Fruit fly (Drosophila melanogaster): ENCODE data around the gene CG12402.
A peak's percentile ranks its signal among the peaks of the same experiment; 100 is the strongest.

Gene CG12402

dm6 chr3R:14064158-14064969 lies 43.8 kb downstream of the CG12402 start:
- TF ChIP-seq CG16813 (GFP tag; IDR thresholded peaks at IDR 0.05; ENCODE audit: partially characterized antibody) = no peak
- no peak for TF ChIP-seq NfI (GFP tag; optimal IDR thresholded peaks at IDR 0.05)
- TF ChIP-seq Ada2b (GFP tag; IDR thresholded peaks at IDR 0.05) = no peak
- TF ChIP-seq CG3407 (GFP tag; optimal IDR thresholded peaks at IDR 0.05) = no peak
- no peak for TF ChIP-seq CG9609 (GFP tag; optimal IDR thresholded peaks at IDR 0.05)
- TF ChIP-seq HLH3B (GFP tag; IDR thresholded peaks at IDR 0.05) = no peak
- no peak for TF ChIP-seq CG42726 (GFP tag; IDR thresholded peaks at IDR 0.05; ENCODE audit: partially characterized antibody)
- TF ChIP-seq CG7745 (tag; optimal IDR thresholded peaks at IDR 0.05) = no peak
- TF ChIP-seq CG10209 (GFP tag; optimal IDR thresholded peaks at IDR 0.05) = no peak
- no peak for TF ChIP-seq CG2129 (GFP tag; IDR thresholded peaks at IDR 0.05; ENCODE audit: partially characterized antibody)
- TF ChIP-seq Blimp-1 (GFP tag; optimal IDR thresholded peaks at IDR 0.05) = peak; percentile 28
- TF ChIP-seq CG3163 (GFP tag; optimal IDR thresholded peaks at IDR 0.05) = peak; percentile 75
- no peak for TF ChIP-seq knrl (GFP tag; IDR thresholded peaks at IDR 0.05; ENCODE audit: partially characterized antibody)
- no peak for TF ChIP-seq vvl (GFP tag; IDR thresholded peaks at IDR 0.05)
- no peak for TF ChIP-seq sisA (GFP tag; IDR thresholded peaks at IDR 0.05)
- TF ChIP-seq kay (GFP tag; optimal IDR thresholded peaks at IDR 0.05) = no peak
- no peak for TF ChIP-seq HmgD (GFP tag; optimal IDR thresholded peaks at IDR 0.05)
- TF ChIP-seq C15 (GFP tag; IDR thresholded peaks at IDR 0.05) = no peak
- no peak for TF ChIP-seq CG4328 (GFP tag; optimal IDR thresholded peaks at IDR 0.05)
- TF ChIP-seq Hr39 (optimal IDR thresholded peaks at IDR 0.05) = no peak
- TF ChIP-seq vnd (GFP tag; IDR thresholded peaks at IDR 0.05; ENCODE audit: partially characterized antibody) = no peak
- no peak for TF ChIP-seq stwl (tag; optimal IDR thresholded peaks at IDR 0.05)
- peak; percentile 49 for TF ChIP-seq Med (GFP tag)
- no peak for TF ChIP-seq Bteb2 (GFP tag; optimal IDR thresholded peaks at IDR 0.05)
- TF ChIP-seq PHDP (tag; optimal IDR thresholded peaks at IDR 0.05) = no peak
- no peak for TF ChIP-seq Dll (GFP tag; IDR thresholded peaks at IDR 0.05; ENCODE audit: partially characterized antibody)
- no peak for TF ChIP-seq dpn (GFP tag; optimal IDR thresholded peaks at IDR 0.05)
- TF ChIP-seq peb (GFP tag; IDR thresholded peaks at IDR 0.05) = no peak
- TF ChIP-seq CG9437 (GFP tag; optimal IDR thresholded peaks at IDR 0.05) = no peak
- no peak for TF ChIP-seq HLH54F (GFP tag; optimal IDR thresholded peaks at IDR 0.05)
- TF ChIP-seq Abd-B (GFP tag; optimal IDR thresholded peaks at IDR 0.05) = no peak
- no peak for TF ChIP-seq maf-S (GFP tag; optimal IDR thresholded peaks at IDR 0.05)
- TF ChIP-seq CG1832 (GFP tag; optimal IDR thresholded peaks at IDR 0.05) = no peak
- TF ChIP-seq z (GFP tag; IDR thresholded peaks at IDR 0.05) = no peak
- TF ChIP-seq caup (GFP tag; optimal IDR thresholded peaks at IDR 0.05; ENCODE audit: severe bottlenecking) = no peak
- TF ChIP-seq CG7271 (tag; optimal IDR thresholded peaks at IDR 0.05) = no peak
- no peak for TF ChIP-seq sr (GFP tag; IDR thresholded peaks at IDR 0.05)
- no peak for TF ChIP-seq dan (GFP tag; IDR thresholded peaks at IDR 0.05)
- TF ChIP-seq p53 (GFP tag; optimal IDR thresholded peaks at IDR 0.05) = no peak
- no peak for TF ChIP-seq tup (GFP tag; optimal IDR thresholded peaks at IDR 0.05)
- TF ChIP-seq CG11723 (GFP tag; optimal IDR thresholded peaks at IDR 0.05) = no peak
- TF ChIP-seq Lhr (GFP tag; optimal IDR thresholded peaks at IDR 0.05) = no peak
- no peak for TF ChIP-seq Elba2 (GFP tag; optimal IDR thresholded peaks at IDR 0.05)
- TF ChIP-seq klu (GFP tag; IDR thresholded peaks at IDR 0.05) = no peak
- TF ChIP-seq CG12769 (tag; optimal IDR thresholded peaks at IDR 0.05) = no peak
- TF ChIP-seq CG34224 (GFP tag; IDR thresholded peaks at IDR 0.05; ENCODE audit: partially characterized antibody) = no peak
- TF ChIP-seq Oaz (GFP tag; IDR thresholded peaks at IDR 0.05) = no peak
- no peak for TF ChIP-seq tx (GFP tag; optimal IDR thresholded peaks at IDR 0.05)
- TF ChIP-seq ken (GFP tag; IDR thresholded peaks at IDR 0.05) = no peak
- TF ChIP-seq Dip3 (GFP tag; optimal IDR thresholded peaks at IDR 0.05) = no peak
